Fruit fly (Drosophila melanogaster): ENCODE data around the gene CG11889.

- TF ChIP-seq unc-4 (GFP tag; IDR thresholded peaks at IDR 0.05; ENCODE audit: partially characterized antibody) = peak; percentile 97
- no peak for TF ChIP-seq sima (GFP tag; optimal IDR thresholded peaks at IDR 0.05)
- no peak for TF ChIP-seq tio (GFP tag; optimal IDR thresholded peaks at IDR 0.05)
- no peak for TF ChIP-seq CG18262 (tag; optimal IDR thresholded peaks at IDR 0.05)
- TF ChIP-seq eve (GFP tag; optimal IDR thresholded peaks at IDR 0.05) = no peak
- TF ChIP-seq ap (GFP tag; IDR thresholded peaks at IDR 0.05) = no peak
- TF ChIP-seq row (GFP tag; IDR thresholded peaks at IDR 0.05) = peak; percentile 74
- TF ChIP-seq CG14441 (GFP tag; IDR thresholded peaks at IDR 0.05) = no peak
- TF ChIP-seq onecut (GFP tag; IDR thresholded peaks at IDR 0.05) = no peak
- peak; percentile 97 for TF ChIP-seq BEAF-32 (GFP tag; optimal IDR thresholded peaks at IDR 0.05)
- no peak for TF ChIP-seq CG8924 (tag; optimal IDR thresholded peaks at IDR 0.05)
- TF ChIP-seq Blimp-1 (GFP tag; optimal IDR thresholded peaks at IDR 0.05) = no peak
- TF ChIP-seq gem (tag; optimal IDR thresholded peaks at IDR 0.05) = no peak
Measured at dm6 chr3R:25265589-25266201, 4.3 kb upstream of the CG11889 start, which contains the start of the genes GlnRS and RIOK2.
